Worm (Caenorhabditis elegans): ENCODE results near the gene D1053.3.

The D1053.3 gene

DNA sequence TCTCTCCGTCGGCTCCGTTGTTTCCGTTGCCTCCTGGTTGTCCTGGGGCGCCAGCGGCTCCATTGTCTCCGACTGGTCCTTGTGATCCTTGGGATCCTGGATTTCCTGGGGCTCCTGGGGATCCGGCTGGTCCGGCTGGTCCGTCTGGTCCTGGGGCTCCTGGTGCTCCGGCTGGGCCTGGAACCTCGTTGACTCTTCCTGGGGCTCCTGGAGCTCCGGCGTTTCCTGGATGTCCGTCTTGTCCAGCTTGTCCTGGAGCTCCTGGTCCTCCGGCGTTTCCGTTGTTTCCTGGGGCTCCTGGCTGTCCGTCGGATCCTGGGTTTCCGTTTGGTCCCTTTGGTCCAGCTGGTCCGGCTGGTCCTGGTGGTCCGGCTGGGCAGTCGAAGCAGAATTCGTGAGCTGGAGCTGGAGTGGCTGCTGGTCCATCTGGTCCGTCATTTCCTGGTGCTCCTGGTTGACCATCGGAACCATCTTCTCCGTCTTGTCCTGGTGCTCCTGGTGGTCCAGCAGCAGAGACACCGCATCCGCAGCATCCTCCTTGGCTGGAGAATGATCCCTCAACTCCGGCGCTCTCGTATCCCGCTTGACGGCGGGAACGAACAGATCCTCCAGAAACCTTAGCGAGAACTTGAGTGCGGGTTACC lies 25.4 kb downstream of the D1053.3 start:
- no peak for TF ChIP-seq elt-3 (tag; optimal IDR thresholded peaks at IDR 0.05)
- no peak for TF ChIP-seq hlh-1 (tag; optimal IDR thresholded peaks at IDR 0.05)
- TF ChIP-seq zip-8 (tag; optimal IDR thresholded peaks at IDR 0.05) = no peak
- no peak for TF ChIP-seq sptf-1 (tag; optimal IDR thresholded peaks at IDR 0.05)
- TF ChIP-seq nhr-2 (tag; optimal IDR thresholded peaks at IDR 0.05) = no peak
- TF ChIP-seq ceh-43 (GFP tag; optimal IDR thresholded peaks at IDR 0.05) = no peak
- no peak for TF ChIP-seq mls-2 (tag; optimal IDR thresholded peaks at IDR 0.05)
- TF ChIP-seq nhr-28 (tag; optimal IDR thresholded peaks at IDR 0.05) = no peak
- no peak for TF ChIP-seq unc-120 (tag; optimal IDR thresholded peaks at IDR 0.05; ENCODE audit: poor library complexity, severe bottlenecking)
- no peak for TF ChIP-seq ceh-83 (GFP tag; optimal IDR thresholded peaks at IDR 0.05)
- TF ChIP-seq elt-1 (tag; optimal IDR thresholded peaks at IDR 0.05; ENCODE audit: borderline replicate concordance, insufficient read depth) = no peak

DNA sequence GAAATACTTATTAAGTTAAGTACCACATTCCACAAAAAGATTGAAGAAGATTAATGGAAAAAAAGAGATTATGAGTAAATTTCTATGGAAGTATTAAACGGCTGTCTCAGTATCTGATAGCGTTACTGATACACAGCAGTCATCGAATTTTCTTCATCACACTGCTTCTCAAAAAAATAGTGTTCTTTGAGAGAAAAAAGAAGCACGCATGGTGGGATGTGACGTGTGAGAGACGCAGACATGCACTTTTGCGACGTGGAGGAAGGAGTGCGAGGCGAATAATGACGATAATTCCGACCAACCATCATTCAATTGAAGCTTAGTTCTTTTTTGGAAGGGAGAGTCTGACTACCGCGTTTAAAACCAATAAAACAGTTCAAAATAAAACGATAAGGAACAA lies 26.7 kb downstream of the D1053.3 start, which contains the start of gene C44C10.11:
C44C10.11 (minus strand) TSS at position 115 of the 400 bp plus-strand sequence.
- TF ChIP-seq pha-4 (tag; optimal IDR thresholded peaks at IDR 0.05) (no peak), zip-8 (tag; optimal IDR thresholded peaks at IDR 0.05) (no peak), bed-3 (GFP tag; optimal IDR thresholded peaks at IDR 0.05) (no peak), unc-120 (tag; optimal IDR thresholded peaks at IDR 0.05; ENCODE audit: poor library complexity, severe bottlenecking) (no peak), nhr-28 (tag; optimal IDR thresholded peaks at IDR 0.05) (no peak), elt-3 (tag; optimal IDR thresholded peaks at IDR 0.05) (no peak), nhr-12 (tag; optimal IDR thresholded peaks at IDR 0.05) (no peak), tbx-8 (GFP tag; optimal IDR thresholded peaks at IDR 0.05) (no peak), unc-39 (tag; optimal IDR thresholded peaks at IDR 0.05) (no peak), sptf-1 (tag; optimal IDR thresholded peaks at IDR 0.05) (no peak)

DNA sequence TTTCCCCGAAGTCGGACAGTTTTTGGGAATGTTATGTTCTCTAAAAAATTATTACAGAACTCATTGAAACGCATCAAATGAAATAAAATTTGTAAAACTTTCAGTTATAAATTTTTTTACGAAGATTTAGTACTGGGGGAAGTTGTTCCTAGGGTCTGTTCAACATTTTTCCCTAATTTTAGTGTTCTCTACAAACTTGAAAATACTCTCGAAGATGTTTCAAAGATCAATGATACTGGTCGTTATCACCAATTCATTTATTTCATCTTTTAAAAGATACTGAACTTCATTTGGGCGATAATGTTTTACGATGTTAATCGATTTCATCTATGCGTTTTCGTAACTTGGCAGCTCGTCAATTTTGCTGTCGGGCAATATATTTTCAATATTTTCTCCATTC lies 34.7 kb downstream of the D1053.3 start, which contains the start of gene C44C10.3:
C44C10.3 (plus strand) TSS at position 301 of the 400 bp plus-strand sequence.
- TF ChIP-seq lin-13 (tag; optimal IDR thresholded peaks at IDR 0.05) = no peak

DNA sequence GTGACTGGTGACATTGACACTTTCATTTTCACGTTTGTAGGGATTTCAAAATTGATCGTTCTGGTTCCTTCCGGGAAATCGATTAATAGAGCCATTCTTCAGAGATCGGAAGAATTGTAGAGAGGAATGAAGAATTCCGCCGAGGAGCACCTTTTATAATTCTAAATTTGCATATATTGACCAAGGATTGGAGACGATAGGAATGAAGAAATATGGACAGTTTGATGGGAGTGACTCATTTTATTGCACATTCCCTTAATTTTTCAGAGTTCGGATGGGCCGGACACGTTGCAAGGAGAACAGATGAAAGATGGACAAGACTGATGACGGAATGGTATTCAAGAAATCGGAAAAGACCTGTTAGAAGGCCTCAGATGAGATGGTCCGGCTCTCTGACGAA lies 36.7 kb downstream of the D1053.3 start, which contains the start of gene C44C10.15:
C44C10.15 (minus strand) TSS at position 101 of the 400 bp plus-strand sequence.
- TF ChIP-seq nhr-12 (tag; optimal IDR thresholded peaks at IDR 0.05) = no peak
- no peak for TF ChIP-seq lin-13 (tag; optimal IDR thresholded peaks at IDR 0.05)

DNA sequence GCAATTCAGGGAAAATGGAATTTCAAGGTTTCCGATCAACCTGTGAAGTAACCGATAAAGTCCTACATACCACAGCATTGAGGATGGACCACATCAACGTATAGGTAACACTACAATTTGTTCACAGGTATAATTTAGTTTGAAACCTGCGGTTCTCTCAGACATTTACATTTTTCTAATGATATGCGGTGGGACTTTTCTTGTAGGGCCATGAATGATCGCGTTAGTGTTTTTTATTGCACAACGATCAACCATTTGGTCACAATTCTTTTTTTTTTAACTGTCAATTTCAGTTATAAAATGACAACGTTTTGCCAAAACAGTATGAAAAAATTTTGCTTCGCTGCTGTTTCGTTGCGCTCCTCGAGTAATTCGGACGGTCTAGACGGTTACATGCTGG lies 40.3 kb downstream of the D1053.3 start, which contains the start of gene C44C10.12:
C44C10.12 (plus strand) TSS at position 301 of the 400 bp plus-strand sequence.
- TF ChIP-seq cnd-1 (tag; optimal IDR thresholded peaks at IDR 0.05) (no peak), ceh-39 (tag; optimal IDR thresholded peaks at IDR 0.05) (no peak), unc-120 (tag; optimal IDR thresholded peaks at IDR 0.05; ENCODE audit: poor library complexity, severe bottlenecking) (no peak), lin-32 (GFP tag; optimal IDR thresholded peaks at IDR 0.05) (no peak), flh-1 (GFP tag; optimal IDR thresholded peaks at IDR 0.05) (no peak), unc-39 (tag; optimal IDR thresholded peaks at IDR 0.05) (no peak)

DNA sequence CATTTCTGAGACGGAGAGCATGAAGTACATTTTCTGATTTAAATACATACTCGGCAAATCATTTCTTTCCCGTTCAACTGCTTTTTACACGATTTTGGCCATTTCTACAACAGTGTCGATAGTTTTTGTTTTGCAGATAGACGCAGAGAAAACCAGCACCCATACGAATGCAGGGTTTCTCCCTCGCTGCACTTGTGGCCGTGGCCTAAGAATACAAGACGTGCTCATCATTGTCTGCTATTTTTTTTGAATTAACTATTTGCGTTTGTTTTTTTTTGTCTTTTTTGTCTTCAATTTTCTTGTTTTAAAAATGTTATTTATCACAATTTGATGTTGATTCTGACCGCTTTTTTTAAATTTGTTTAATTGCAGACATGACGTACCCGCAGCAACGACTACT lies 43.9 kb downstream of the D1053.3 start, which contains the start of gene smcl-1:
smcl-1 (plus strand) TSS at position 373 of the 400 bp plus-strand sequence.
- TF ChIP-seq nhr-2 (tag; optimal IDR thresholded peaks at IDR 0.05) = peak; percentile 5
- TF ChIP-seq tbx-8 (GFP tag; optimal IDR thresholded peaks at IDR 0.05) = no peak
- TF ChIP-seq unc-39 (tag; optimal IDR thresholded peaks at IDR 0.05) = no peak
- TF ChIP-seq bed-3 (GFP tag; optimal IDR thresholded peaks at IDR 0.05) = no peak
- TF ChIP-seq pha-4 (tag; optimal IDR thresholded peaks at IDR 0.05) = no peak
- no peak for TF ChIP-seq nhr-76 (tag; optimal IDR thresholded peaks at IDR 0.05)
- no peak for TF ChIP-seq sem-2 (GFP tag; optimal IDR thresholded peaks at IDR 0.05)
- peak; percentile 34 for TF ChIP-seq hlh-1 (tag; optimal IDR thresholded peaks at IDR 0.05)
- TF ChIP-seq zip-8 (tag; optimal IDR thresholded peaks at IDR 0.05) = no peak
- TF ChIP-seq unc-62 (GFP tag; optimal IDR thresholded peaks at IDR 0.05) = no peak
- peak; percentile 34 for TF ChIP-seq mep-1 (tag; optimal IDR thresholded peaks at IDR 0.05)
- no peak for TF ChIP-seq M03D4.4 (tag; optimal IDR thresholded peaks at IDR 0.05)
- TF ChIP-seq elt-1 (tag; optimal IDR thresholded peaks at IDR 0.05; ENCODE audit: borderline replicate concordance, insufficient read depth) = no peak
- TF ChIP-seq nhr-237 (tag; optimal IDR thresholded peaks at IDR 0.05) = no peak
- no peak for TF ChIP-seq ham-2 (GFP tag; optimal IDR thresholded peaks at IDR 0.05)
- TF ChIP-seq ceh-39 (tag; optimal IDR thresholded peaks at IDR 0.05) = no peak
